Fruit fly (Drosophila melanogaster) whole organism, adult: ENCODE measurements around the gene Kdm5.

Experiments
- CG11617 ChIP-seq: fragments of 200-800 bp; sonication (Bioruptor generic); optimal IDR thresholded peaks from 2 replicates; lab custom pipeline; 2017; ENCODE audit warnings: mild to moderate bottlenecking, missing biosample characterization, missing genetic modification reagents, missing genetic modification characterization
- CG33017 ChIP-seq: fragments of 200-800 bp; sonication (Bioruptor generic); optimal IDR thresholded peaks from 2 replicates; lab custom pipeline; 2018; ENCODE audit warnings: missing biosample characterization, mild to moderate bottlenecking, missing genetic modification characterization, moderate library complexity
- CG7045 ChIP-seq: fragments of 200-800 bp; sonication (Bioruptor generic); optimal IDR thresholded peaks from 2 replicates; lab custom pipeline; 2017; ENCODE audit warnings: missing biosample characterization, mild to moderate bottlenecking, missing genetic modification characterization
- Hr96 ChIP-seq: fragments of 200-800 bp; sonication (Bioruptor generic); optimal IDR thresholded peaks from 2 replicates; lab custom pipeline; 2016; ENCODE audit warnings: missing biosample characterization, missing genetic modification characterization
- Mnt ChIP-seq: fragments of 200-800 bp; sonication (Bioruptor generic); optimal IDR thresholded peaks from 2 replicates; lab custom pipeline; 2016; ENCODE audit warnings: missing biosample characterization, mild to moderate bottlenecking, missing genetic modification characterization
- cic ChIP-seq: fragments of 200-800 bp; sonication (Bioruptor generic); optimal IDR thresholded peaks from 2 replicates; lab custom pipeline; 2017; ENCODE audit warnings: missing biosample characterization, mild to moderate bottlenecking, missing genetic modification characterization, moderate library complexity

DNA sequence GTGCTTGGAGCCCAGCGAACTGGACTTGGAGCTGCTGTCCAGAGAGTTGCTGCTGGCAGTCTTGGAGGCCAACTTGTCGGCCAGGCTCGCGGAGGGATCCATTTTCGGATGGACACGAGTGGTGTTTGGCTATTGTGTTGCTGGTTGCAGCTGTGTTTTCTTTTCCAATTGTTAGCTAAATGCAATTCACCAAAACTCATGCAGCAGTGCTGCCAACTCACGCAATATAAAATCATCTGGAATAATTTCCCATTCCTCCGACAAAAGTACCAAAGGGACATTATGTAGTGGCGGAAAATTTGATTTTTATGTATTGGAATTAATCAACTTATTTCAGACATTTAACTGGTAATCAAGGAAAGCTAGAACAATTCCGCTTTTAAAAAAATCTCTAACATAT lies 37.4 kb upstream of the Kdm5 start, which contains the start of gene mtm:
- TF ChIP-seq CG7045 (no peak), Mnt (no peak), CG33017 (tag; lab: Kevin White, UChicago) (no peak), CG11617 (GFP tag; lab: Kevin White, UChicago) (no peak), cic (GFP tag; lab: Kevin White, UChicago) (no peak), Hr96 (GFP tag; lab: Kevin White, UChicago) (no peak)
